Worm (Caenorhabditis elegans) whole organism, L4 larva: ENCODE results near the gene ins-22.

Experiments
- F10B5.3 ChIP-seq: sonication (generic microtip); optimal IDR thresholded peaks from 2 replicates; lab custom pipeline; 2016; ENCODE audit warnings: mild to moderate bottlenecking, missing genetic modification characterization, missing compliant biosample characterization
- F26F4.8 ChIP-seq: fragments of 200-800 bp; sonication (Bioruptor generic); conservative IDR thresholded peaks from 2 replicates; pipeline ENCODE4 v1.3.6; 2022; ENCODE audit warnings: missing genetic modification characterization, missing compliant biosample characterization
- F37D6.2 ChIP-seq: sonication (generic microtip); optimal IDR thresholded peaks from 2 replicates; lab custom pipeline; 2016; ENCODE audit warnings: mild to moderate bottlenecking, missing genetic modification characterization, missing compliant biosample characterization
- F44E2.7 ChIP-seq: fragments of 200-800 bp; sonication (Bioruptor generic); IDR thresholded peaks from 2 replicates; pipeline ENCODE4 v2.1.2; 2022; ENCODE audit warnings: missing genetic modification characterization, missing compliant biosample characterization
- T20F7.1 ChIP-seq: fragments of 200-800 bp; sonication (Bioruptor generic); optimal IDR thresholded peaks from 2 replicates; lab custom pipeline; 2018; ENCODE audit warnings: mild to moderate bottlenecking, missing genetic modification characterization, missing compliant biosample characterization
- Y48G9A.11 ChIP-seq: fragments of 200-800 bp; sonication (Bioruptor generic); IDR thresholded peaks from 2 replicates; pipeline ENCODE4 v1.3.6; 2022; ENCODE audit warnings: missing genetic modification reagents, missing genetic modification characterization, missing compliant biosample characterization
- Y75B8A.6 ChIP-seq: fragments of 200-800 bp; sonication (Bioruptor generic); IDR thresholded peaks from 2 replicates; pipeline ENCODE4 v1.3.6; 2022; ENCODE audit warnings: missing genetic modification reagents, missing genetic modification characterization, missing compliant biosample characterization
- aha-1 ChIP-seq: fragments of 150-350 bp; peaks from one replicate; lab custom pipeline; 2014; ENCODE audit warnings: missing biosample characterization, missing genetic modification characterization
- ceh-62 ChIP-seq: sonication (generic microtip); optimal IDR thresholded peaks from 2 replicates; lab custom pipeline; 2017; ENCODE audit warnings: missing biosample characterization, missing genetic modification characterization
- ceh-82 ChIP-seq: sonication (generic microtip); optimal IDR thresholded peaks from 2 replicates; lab custom pipeline; 2017; ENCODE audit warnings: missing biosample characterization, missing genetic modification characterization
- daf-16 ChIP-seq, 3 experiments: sonication (generic microtip); optimal IDR thresholded peaks; 2 replicates each; lab custom pipeline; 2016 to 2017; ENCODE audit warnings: missing genetic modification characterization in 3 of 3, missing genetic modification reagents in 3 of 3, mild to moderate bottlenecking in 2 of 3, missing compliant biosample characterization in 2 of 3, missing biosample characterization in 1 of 3, moderate library complexity in 1 of 3
- daf-8 ChIP-seq: fragments of 200-800 bp; sonication (Bioruptor generic); IDR thresholded peaks from 2 replicates; pipeline ENCODE4 v1.3.6; 2022; ENCODE audit warnings: missing genetic modification characterization, missing compliant biosample characterization
- dmd-8 ChIP-seq: fragments of 200-800 bp; sonication (Bioruptor generic); IDR thresholded peaks from 2 replicates; pipeline ENCODE4 v1.3.6; 2022; ENCODE audit warnings: missing genetic modification characterization, missing compliant biosample characterization
- dpl-1 ChIP-seq: fragments of 150-350 bp; optimal IDR thresholded peaks from 2 replicates; lab custom pipeline; 2014; ENCODE audit warnings: missing biosample characterization, missing genetic modification reagents, missing genetic modification characterization
- dve-1 ChIP-seq: sonication (generic microtip); optimal IDR thresholded peaks from 2 replicates; lab custom pipeline; 2017; ENCODE audit warnings: antibody characterized with exemption, mild to moderate bottlenecking, missing genetic modification characterization, missing compliant biosample characterization; ENCODE audit not compliant: insufficient read depth
- fkh-10 ChIP-seq: fragments of 150-350 bp; optimal IDR thresholded peaks from 2 replicates; lab custom pipeline; 2014; ENCODE audit warnings: missing biosample characterization, missing genetic modification reagents, missing genetic modification characterization
- hlh-30 ChIP-seq: sonication (generic microtip); optimal IDR thresholded peaks from 2 replicates; lab custom pipeline; 2017; ENCODE audit warnings: antibody characterized with exemption, mild to moderate bottlenecking, missing genetic modification characterization, missing compliant biosample characterization; ENCODE audit not compliant: insufficient read depth
- jun-1 ChIP-seq: fragments of 150-350 bp; optimal IDR thresholded peaks from 2 replicates; lab custom pipeline; 2014; ENCODE audit warnings: missing biosample characterization, missing genetic modification reagents, missing genetic modification characterization
- lin-1 ChIP-seq: fragments of 200-800 bp; sonication (Bioruptor generic); IDR thresholded peaks from 2 replicates; pipeline ENCODE4 v1.3.6; 2022; ENCODE audit warnings: missing genetic modification reagents, missing genetic modification characterization, missing compliant biosample characterization
- lin-13 ChIP-seq: fragments of 150-350 bp; optimal IDR thresholded peaks from 2 replicates; lab custom pipeline; 2014; ENCODE audit warnings: missing biosample characterization, missing genetic modification reagents, missing genetic modification characterization
- lin-15B ChIP-seq: fragments of 150-350 bp; sonication (generic microtip); optimal IDR thresholded peaks from 3 replicates; lab custom pipeline; 2014; ENCODE audit warnings: missing biosample characterization, missing genetic modification characterization
- lin-29 ChIP-seq: fragments of 200-800 bp; sonication (Bioruptor generic); IDR thresholded peaks from 2 replicates; pipeline ENCODE4 v1.3.6; 2022; ENCODE audit warnings: missing genetic modification reagents, missing genetic modification characterization, missing compliant biosample characterization
- lin-39 ChIP-seq: fragments of 150-350 bp; optimal IDR thresholded peaks from 2 replicates; lab custom pipeline; 2014; ENCODE audit warnings: missing biosample characterization, missing genetic modification reagents, missing genetic modification characterization
- lir-3 ChIP-seq: sonication (generic microtip); optimal IDR thresholded peaks from 2 replicates; lab custom pipeline; 2016; ENCODE audit warnings: mild to moderate bottlenecking, missing genetic modification characterization, missing compliant biosample characterization
- mdt-29 ChIP-seq: fragments of 200-800 bp; sonication (Bioruptor generic); IDR thresholded peaks from 2 replicates; pipeline ENCODE4 v1.3.6; 2022; ENCODE audit warnings: missing genetic modification reagents, missing genetic modification characterization, missing compliant biosample characterization
- mes-2 ChIP-seq: sonication (generic microtip); optimal IDR thresholded peaks from 2 replicates; lab custom pipeline; 2016; ENCODE audit warnings: missing genotype, mild to moderate bottlenecking, missing genetic modification characterization, missing compliant biosample characterization; ENCODE audit not compliant: poor library complexity, severe bottlenecking
- nhr-237 ChIP-seq: sonication (generic microtip); optimal IDR thresholded peaks from 2 replicates; lab custom pipeline; 2017; ENCODE audit warnings: missing biosample characterization, missing genetic modification characterization
- nhr-76 ChIP-seq: fragments of 150-350 bp; optimal IDR thresholded peaks from 2 replicates; lab custom pipeline; 2014; ENCODE audit warnings: missing biosample characterization, missing genetic modification characterization
- nhr-77 ChIP-seq: fragments of 150-350 bp; optimal IDR thresholded peaks from 2 replicates; lab custom pipeline; 2014; ENCODE audit warnings: missing biosample characterization, missing genetic modification characterization
- pha-4 ChIP-seq, 2 experiments: fragments of 150-350 bp in 1 of 2; fragments of 200-800 bp in 1 of 2; sonication (Bioruptor generic) in 1 of 2; IDR thresholded peaks in 1 of 2; optimal IDR thresholded peaks in 1 of 2; 2 replicates each; pipeline versions ENCODE4 v1.3.6 to Lab custom; 2014 to 2022; ENCODE audit warnings: missing genetic modification characterization in 2 of 2, missing genetic modification reagents in 2 of 2, missing biosample characterization in 1 of 2, missing compliant biosample characterization in 1 of 2
- php-3 ChIP-seq: fragments of 200-800 bp; sonication (Bioruptor generic); IDR thresholded peaks from 2 replicates; pipeline ENCODE4 v1.3.6; 2022; ENCODE audit warnings: missing genetic modification reagents, missing genetic modification characterization, missing compliant biosample characterization
- rbr-2 ChIP-seq: sonication (generic microtip); optimal IDR thresholded peaks from 2 replicates; lab custom pipeline; 2016; ENCODE audit warnings: missing genotype, missing genetic modification characterization, missing compliant biosample characterization
- set-16 ChIP-seq: fragments of 200-800 bp; sonication (Bioruptor generic); IDR thresholded peaks from 2 replicates; pipeline ENCODE4 v1.3.6; 2022; ENCODE audit warnings: missing genetic modification reagents, missing genetic modification characterization, missing compliant biosample characterization
- snpc-1.2 ChIP-seq: fragments of 200-800 bp; sonication (Bioruptor generic); IDR thresholded peaks from 2 replicates; pipeline ENCODE4 v1.3.6; 2022; ENCODE audit warnings: missing genetic modification reagents, missing genetic modification characterization, missing compliant biosample characterization
- snpc-4 ChIP-seq: fragments of 150-350 bp; optimal IDR thresholded peaks from 2 replicates; lab custom pipeline; 2014; ENCODE audit warnings: missing biosample characterization, missing genetic modification characterization
- spr-1 ChIP-seq: sonication (generic microtip); optimal IDR thresholded peaks from 2 replicates; lab custom pipeline; 2016; ENCODE audit warnings: mild to moderate bottlenecking, missing genetic modification characterization, missing compliant biosample characterization
- tag-97 ChIP-seq: fragments of 200-800 bp; sonication (Bioruptor generic); IDR thresholded peaks from 2 replicates; pipeline ENCODE4 v1.3.6; 2022; ENCODE audit warnings: missing genetic modification characterization, missing compliant biosample characterization
- unc-130 ChIP-seq: sonication (generic microtip); optimal IDR thresholded peaks from 2 replicates; lab custom pipeline; 2016; ENCODE audit warnings: missing genetic modification reagents, missing genetic modification characterization, missing compliant biosample characterization
- unc-62 ChIP-seq, 3 experiments: fragments of 150-350 bp in 1 of 3; sonication (generic microtip); optimal IDR thresholded peaks in 2 of 3; peaks in 1 of 3; 1 replicate in 1 of 3; 2 replicates in 2 of 3; lab custom pipeline; 2014 to 2017; ENCODE audit warnings: missing biosample characterization in 3 of 3, missing genetic modification characterization in 3 of 3, missing genetic modification reagents in 3 of 3, missing genotype in 1 of 3
- zag-1 ChIP-seq: fragments of 150-350 bp; optimal IDR thresholded peaks from 2 replicates; lab custom pipeline; 2014; ENCODE audit warnings: missing biosample characterization, missing genetic modification characterization
- zip-11 ChIP-seq: fragments of 200-800 bp; sonication (Bioruptor generic); IDR thresholded peaks from 2 replicates; pipeline ENCODE4 v1.3.6; 2022; ENCODE audit warnings: missing genetic modification characterization, missing compliant biosample characterization
- zip-2 ChIP-seq: fragments of 150-350 bp; optimal IDR thresholded peaks from 2 replicates; lab custom pipeline; 2014; ENCODE audit warnings: missing biosample characterization, missing genetic modification characterization
- ztf-11 ChIP-seq: fragments of 150-350 bp; optimal IDR thresholded peaks from 2 replicates; lab custom pipeline; 2014; ENCODE audit warnings: missing biosample characterization, missing genetic modification characterization

The ins-22 gene

DNA sequence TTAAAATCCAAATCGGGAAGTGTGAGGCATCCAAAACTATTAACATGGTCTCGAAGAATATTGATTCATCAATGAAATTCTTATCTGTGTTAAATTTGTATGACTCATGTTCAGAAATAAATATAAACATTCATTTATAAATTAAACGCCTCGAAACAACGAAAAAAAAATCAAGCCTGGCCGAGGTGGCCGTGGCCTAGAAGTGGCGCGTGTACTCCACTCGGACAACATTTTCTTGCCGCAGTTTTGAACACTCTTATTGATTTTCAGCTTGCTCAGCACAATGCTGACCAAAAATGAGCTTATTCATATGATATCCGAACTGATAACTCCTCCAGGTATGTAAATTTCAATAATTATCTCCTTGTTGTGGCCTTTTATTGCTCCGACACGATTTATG is 38.1 kb downstream of the ins-22 start, which contains the start of gene ekl-6 (continued):
- no peak for TF ChIP-seq F37D6.2 (tag; lab: Kevin White, UChicago)
- no peak for TF ChIP-seq zag-1 (tag; lab: Kevin White, UChicago)
- TF ChIP-seq F26F4.8 (GFP tag; lab: Robert Waterston, UW), result no peak
- TF ChIP-seq pha-4 (GFP tag; IDR thresholded peaks at IDR 0.05; lab: Robert Waterston, UW), result no peak
- no peak for TF ChIP-seq pha-4 (tag; optimal IDR thresholded peaks at IDR 0.05; lab: Kevin White, UChicago)
- TF ChIP-seq lin-15B (tag; lab: Kevin White, UChicago), result no peak
- TF ChIP-seq zip-11 (GFP tag; lab: Robert Waterston, UW), result no peak
- no peak for TF ChIP-seq nhr-237
- TF ChIP-seq snpc-4, result no peak
- no peak for TF ChIP-seq snpc-1.2 (GFP tag; lab: Robert Waterston, UW)
- TF ChIP-seq aha-1, result no peak
- TF ChIP-seq F44E2.7 (GFP tag; lab: Robert Waterston, UW), result no peak
- TF ChIP-seq dmd-8, result no peak
- TF ChIP-seq jun-1 (tag; lab: Kevin White, UChicago), result no peak
- TF ChIP-seq ceh-62, result no peak
- no peak for TF ChIP-seq php-3 (GFP tag; lab: Robert Waterston, UW)
- TF ChIP-seq mes-2 (tag; lab: Kevin White, UChicago), result peak; percentile 98
- no peak for TF ChIP-seq fkh-10 (GFP tag; lab: Kevin White, UChicago)
- no peak for TF ChIP-seq set-16 (GFP tag; lab: Robert Waterston, UW)
- no peak for TF ChIP-seq lin-39 (tag; lab: Kevin White, UChicago)
- TF ChIP-seq rbr-2, result peak; percentile 28

DNA sequence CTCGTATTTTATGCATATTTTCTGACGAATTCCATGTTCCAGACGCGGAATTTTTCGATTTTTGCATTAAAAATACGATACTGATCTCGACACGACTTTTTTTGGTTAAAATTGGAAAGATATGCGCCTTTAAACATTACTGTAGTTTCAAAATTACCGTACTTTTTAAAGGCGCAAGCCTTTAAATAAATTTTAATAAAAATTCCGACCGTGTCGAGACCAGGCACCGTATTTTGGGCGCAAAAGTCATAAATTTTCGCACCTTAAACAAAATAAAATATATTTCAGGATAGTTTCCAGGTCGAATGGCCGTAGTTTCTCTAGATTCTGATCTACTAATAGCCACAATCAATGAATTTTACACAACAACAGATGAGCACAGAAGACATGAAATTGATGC is 43.2 kb downstream of the ins-22 start, which contains the start of gene T16G12.6:
Gene T16G12.6 (plus strand): TSS at position 301 of the 400 bp plus-strand sequence.
- TF ChIP-seq lin-39 (tag; lab: Kevin White, UChicago) (no peak), mdt-29 (no peak), Y48G9A.11 (GFP tag; lab: Robert Waterston, UW) (no peak), zip-2 (no peak), dpl-1 (GFP tag; lab: Kevin White, UChicago) (no peak), lin-13 (GFP tag; lab: Kevin White, UChicago) (no peak), hlh-30 (no peak), spr-1 (no peak), unc-62 (GFP tag; optimal IDR thresholded peaks at IDR 0.05 in 1 of 2; lab: Kevin White, UChicago) (no peak), unc-62 (tag; optimal IDR thresholded peaks at IDR 0.05; lab: Kevin White, UChicago) (no peak), nhr-77 (tag; lab: Kevin White, UChicago) (no peak), unc-130 (no peak), snpc-4 (no peak), php-3 (GFP tag; lab: Robert Waterston, UW) (no peak), dve-1 (no peak), daf-16 (GFP tag; optimal IDR thresholded peaks at IDR 0.05; lab: Kevin White, UChicago) (no peak), daf-16 (tag; optimal IDR thresholded peaks at IDR 0.05; lab: Kevin White, UChicago) (no peak)

DNA sequence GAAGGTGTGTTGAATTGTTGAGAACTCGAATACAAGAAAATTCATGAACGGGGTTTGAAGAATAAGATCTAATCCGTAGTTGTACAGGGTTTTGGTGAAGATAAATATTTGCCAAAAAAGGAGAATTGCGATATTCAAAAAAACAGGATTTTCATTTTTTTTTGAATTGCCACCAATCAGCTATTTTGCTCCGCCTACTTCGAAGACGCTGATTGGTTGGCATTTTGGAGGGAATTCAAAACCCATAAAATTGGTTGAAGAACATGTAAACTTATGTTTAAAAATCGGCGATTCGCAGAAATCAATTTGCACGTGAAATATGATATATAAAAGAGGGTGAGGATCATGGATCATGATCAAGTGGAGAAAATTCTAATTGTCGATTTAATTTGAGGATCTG is 50.0 kb downstream of the ins-22 start:
- TF ChIP-seq lin-1 (no peak), ceh-62 (no peak), rbr-2 (no peak), Y75B8A.6 (no peak), Y48G9A.11 (GFP tag; lab: Robert Waterston, UW) (no peak), tag-97 (GFP tag; lab: Robert Waterston, UW) (no peak), zip-2 (no peak), zag-1 (tag; lab: Kevin White, UChicago) (no peak), lin-29 (GFP tag; lab: Robert Waterston, UW) (no peak), lir-3 (tag; lab: Kevin White, UChicago) (no peak), mes-2 (tag; lab: Kevin White, UChicago) (no peak), nhr-76 (tag; lab: Kevin White, UChicago) (no peak), daf-8 (GFP tag; lab: Robert Waterston, UW) (no peak), ztf-11 (no peak), aha-1 (no peak), ceh-82 (tag; lab: Kevin White, UChicago) (no peak), pha-4 (GFP tag; IDR thresholded peaks at IDR 0.05; lab: Robert Waterston, UW) (no peak), pha-4 (tag; optimal IDR thresholded peaks at IDR 0.05; lab: Kevin White, UChicago) (no peak), T20F7.1 (GFP tag; lab: Kevin White, UChicago) (no peak), F10B5.3 (tag; lab: Kevin White, UChicago) (no peak), snpc-1.2 (GFP tag; lab: Robert Waterston, UW) (no peak)
- TF ChIP-seq, all 104 proteins: peak for 0
